Worm (Caenorhabditis elegans) whole organism, L1 larva: ENCODE measurements around the gene srbc-24.

Experiments
- C16A3.4 ChIP-seq: fragments of 150-350 bp; optimal IDR thresholded peaks from 2 replicates; lab custom pipeline; 2014; ENCODE audit warnings: missing biosample characterization, missing genetic modification characterization
- blmp-1 ChIP-seq: fragments of 150-350 bp; optimal IDR thresholded peaks from 2 replicates; lab custom pipeline; 2014; ENCODE audit warnings: missing biosample characterization, missing genetic modification characterization
- ceh-82 ChIP-seq, 3 experiments: fragments of 150-350 bp in 1 of 3; sonication (generic microtip) in 2 of 3; optimal IDR thresholded peaks; 2 replicates each; lab custom pipeline; 2014 to 2017; ENCODE audit warnings: missing biosample characterization in 3 of 3, missing genetic modification characterization in 3 of 3
- ces-1 ChIP-seq: fragments of 150-350 bp; optimal IDR thresholded peaks from 2 replicates; lab custom pipeline; 2014; ENCODE audit warnings: missing biosample characterization, missing genetic modification reagents, missing genetic modification characterization
- egl-27 ChIP-seq, 2 experiments: fragments of 150-350 bp in 1 of 2; sonication (generic microtip); optimal IDR thresholded peaks; 3 replicates each; lab custom pipeline; 2017 to 2018; ENCODE audit warnings: missing biosample characterization in 2 of 2, missing genetic modification characterization in 2 of 2, missing genetic modification reagents in 2 of 2
- hlh-17 ChIP-seq: fragments of 200-800 bp; sonication (Bioruptor generic); optimal IDR thresholded peaks from 2 replicates; lab custom pipeline; 2018; ENCODE audit warnings: missing genetic modification characterization, mild to moderate bottlenecking, missing compliant biosample characterization, moderate library complexity, borderline replicate concordance
- lin-39 ChIP-seq: fragments of 150-350 bp; optimal IDR thresholded peaks from 2 replicates; lab custom pipeline; 2014; ENCODE audit warnings: missing biosample characterization, missing genetic modification reagents, missing genetic modification characterization
- skn-1 ChIP-seq: fragments of 150-350 bp; optimal IDR thresholded peaks from 2 replicates; lab custom pipeline; 2014; ENCODE audit warnings: missing biosample characterization, missing genetic modification characterization
- snpc-4 ChIP-seq: fragments of 150-350 bp; optimal IDR thresholded peaks from 2 replicates; lab custom pipeline; 2014; ENCODE audit warnings: missing biosample characterization, missing genetic modification characterization

DNA sequence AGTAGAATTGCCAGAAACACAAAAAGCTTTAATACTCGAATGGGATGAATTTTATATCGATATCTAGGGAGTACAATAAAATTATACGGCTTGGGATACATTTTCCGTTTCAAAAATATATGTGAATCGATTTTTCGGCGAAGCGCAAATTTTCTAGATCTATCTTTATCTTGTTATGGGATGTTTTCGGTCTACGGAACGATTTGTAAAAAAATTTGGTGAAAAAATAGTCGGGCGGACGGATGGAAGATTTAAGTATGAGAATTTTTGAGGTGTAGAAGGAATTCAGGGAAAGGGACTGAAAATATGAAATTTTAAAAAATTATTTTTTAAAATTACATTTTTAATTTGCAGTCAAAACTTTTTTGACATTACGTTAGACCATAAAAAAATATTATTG lies 45.6 kb upstream of the srbc-24 start, which contains the start of gene F22F7.4:
- TF ChIP-seq ceh-82 (tag; optimal IDR thresholded peaks at IDR 0.05; lab: Kevin White, UChicago) (no peak), C16A3.4 (tag; lab: Kevin White, UChicago) (no peak), hlh-17 (GFP tag; lab: Kevin White, UChicago) (no peak), ces-1 (GFP tag; lab: Kevin White, UChicago) (no peak), lin-39 (tag; lab: Kevin White, UChicago) (no peak), skn-1 (tag; lab: Kevin White, UChicago) (no peak), snpc-4 (tag; lab: Kevin White, UChicago) (no peak), egl-27 (tag; optimal IDR thresholded peaks at IDR 0.05; lab: Kevin White, UChicago) (no peak), blmp-1 (tag; lab: Kevin White, UChicago) (no peak)
